Fruit fly (Drosophila melanogaster): ENCODE data around the gene CG11786.

- no peak for TF ChIP-seq D1 (tag; optimal IDR thresholded peaks at IDR 0.05)
- TF ChIP-seq CG12605 (GFP tag; IDR thresholded peaks at IDR 0.05): no peak
- no peak for TF ChIP-seq CG13204 (GFP tag; optimal IDR thresholded peaks at IDR 0.05)
- TF ChIP-seq Pif1B (GFP tag; optimal IDR thresholded peaks at IDR 0.05): no peak
- no peak for TF ChIP-seq CG4496 (GFP tag; IDR thresholded peaks at IDR 0.05)
- TF ChIP-seq EcR (GFP tag; optimal IDR thresholded peaks at IDR 0.05): no peak
- TF ChIP-seq CG14655 (GFP tag; optimal IDR thresholded peaks at IDR 0.05): no peak
- TF ChIP-seq Ets98B (GFP tag; IDR thresholded peaks at IDR 0.05): no peak
- no peak for TF ChIP-seq Pif1A (GFP tag; optimal IDR thresholded peaks at IDR 0.05)
Observed at dm6 chr3R:25027281-25028219, 18.6 kb upstream of the CG11786 start.
